ENCODE assay signal across 3 fruit fly cellular contexts in genomic region chr3R:31438856-31439255, dm6.
TF ChIP-seq lines count a peak whose summit lies in the region.

No protein-coding gene starts in this region.

- no peak for TF ChIP-seq CTCF in whole organism, embryonic (GFP tag; optimal IDR thresholded peaks at IDR 0.05; lab: Kevin White, UChicago)

TF ChIP-seq in whole organism, embryonic, 481 proteins besides CTCF, POLR2A, EP300 and RAD21 (continues in another document):
- peak; percentile 66 for TF ChIP-seq Med (GFP tag; lab: Kevin White, UChicago)
- no peak for TF ChIP-seq Lhr (GFP tag; optimal IDR thresholded peaks at IDR 0.05; lab: Kevin White, UChicago)
- TF ChIP-seq vfl (GFP tag; optimal IDR thresholded peaks at IDR 0.05; lab: Kevin White, UChicago) = no peak
- TF ChIP-seq z (GFP tag; IDR thresholded peaks at IDR 0.05; lab: Robert Waterston, UW) = no peak
- no peak for TF ChIP-seq CG18764 (GFP tag; optimal IDR thresholded peaks at IDR 0.05; lab: Kevin White, UChicago)
- TF ChIP-seq chinmo (GFP tag; IDR thresholded peaks at IDR 0.05; lab: Robert Waterston, UW; ENCODE audit: partially characterized antibody) = 0 out of 4 replicates have a peak, but pooled peaks have one; percentile 17
- TF ChIP-seq fd102C (GFP tag; optimal IDR thresholded peaks at IDR 0.05; lab: Kevin White, UChicago) = no peak
- no peak for TF ChIP-seq Side (GFP tag; optimal IDR thresholded peaks at IDR 0.05; lab: Kevin White, UChicago)
- TF ChIP-seq Chrac-16 (GFP tag; optimal IDR thresholded peaks at IDR 0.05; lab: Kevin White, UChicago) = no peak
- TF ChIP-seq CG4404 (GFP tag; IDR thresholded peaks at IDR 0.05; lab: Robert Waterston, UW) = no peak
- no peak for TF ChIP-seq sim (GFP tag; IDR thresholded peaks at IDR 0.05; lab: Robert Waterston, UW)
- peak; percentile 43 for TF ChIP-seq CG32532 (GFP tag; IDR thresholded peaks at IDR 0.05; lab: Robert Waterston, UW)
- TF ChIP-seq en (GFP tag; optimal IDR thresholded peaks at IDR 0.05; lab: Kevin White, UChicago) = no peak
- no peak for TF ChIP-seq CG11085 (GFP tag; IDR thresholded peaks at IDR 0.05; lab: Robert Waterston, UW)
- TF ChIP-seq CG8290 (GFP tag; optimal IDR thresholded peaks at IDR 0.05; lab: Kevin White, UChicago) = no peak
- TF ChIP-seq CG8290 (tag; optimal IDR thresholded peaks at IDR 0.05; lab: Kevin White, UChicago) = no peak
- TF ChIP-seq pros (GFP tag; optimal IDR thresholded peaks at IDR 0.05; lab: Kevin White, UChicago) = no peak
- TF ChIP-seq CG10979 (tag; optimal IDR thresholded peaks at IDR 0.05; lab: Kevin White, UChicago) = no peak
- no peak for TF ChIP-seq MTF-1 (GFP tag; optimal IDR thresholded peaks at IDR 0.05; lab: Kevin White, UChicago; ENCODE audit: borderline replicate concordance)
- TF ChIP-seq Atf-2 (GFP tag; optimal IDR thresholded peaks at IDR 0.05; lab: Kevin White, UChicago) = no peak
- no peak for TF ChIP-seq wdn (GFP tag; IDR thresholded peaks at IDR 0.05; lab: Robert Waterston, UW)
- no peak for TF ChIP-seq CG13424 (tag; optimal IDR thresholded peaks at IDR 0.05; lab: Kevin White, UChicago)
- TF ChIP-seq CG13287 (GFP tag; IDR thresholded peaks at IDR 0.05; lab: Robert Waterston, UW; ENCODE audit: partially characterized antibody) = no peak
- TF ChIP-seq CG34224 (GFP tag; IDR thresholded peaks at IDR 0.05; lab: Robert Waterston, UW; ENCODE audit: partially characterized antibody) = no peak
- no peak for TF ChIP-seq CG17568 (GFP tag; optimal IDR thresholded peaks at IDR 0.05; lab: Kevin White, UChicago)
- no peak for TF ChIP-seq lmd (GFP tag; IDR thresholded peaks at IDR 0.05; lab: Robert Waterston, UW)
- no peak for TF ChIP-seq CG3838 (GFP tag; optimal IDR thresholded peaks at IDR 0.05; lab: Kevin White, UChicago)
- no peak for TF ChIP-seq CG15696 (tag; optimal IDR thresholded peaks at IDR 0.05; lab: Kevin White, UChicago)
- TF ChIP-seq sr (GFP tag; IDR thresholded peaks at IDR 0.05; lab: Robert Waterston, UW) = peak; percentile 56; the same call in 1 of the 3 replicates
- no peak for TF ChIP-seq Lpt (GFP tag; optimal IDR thresholded peaks at IDR 0.05; lab: Kevin White, UChicago)
- peak; percentile 11 for TF ChIP-seq sd (tag; optimal IDR thresholded peaks at IDR 0.05; lab: Kevin White, UChicago)

TF ChIP-seq in whole organism, prepupa, 60 proteins besides CTCF, POLR2A, EP300 and RAD21:
- TF ChIP-seq CG32006 (GFP tag; optimal IDR thresholded peaks at IDR 0.05; lab: Kevin White, UChicago) = no peak
- TF ChIP-seq svp (GFP tag; lab: Kevin White, UChicago) = peak; percentile 88

TF ChIP-seq in whole organism, wandering third instar larva, 38 proteins besides CTCF, POLR2A, EP300 and RAD21:
- no peak for TF ChIP-seq jim (GFP tag; optimal IDR thresholded peaks at IDR 0.05; lab: Kevin White, UChicago)
- TF ChIP-seq Rel (GFP tag; optimal IDR thresholded peaks at IDR 0.05; lab: Kevin White, UChicago) = no peak
- peak; percentile 4 for TF ChIP-seq Rel (tag; optimal IDR thresholded peaks at IDR 0.05; lab: Kevin White, UChicago)
